Worm (Caenorhabditis elegans) whole organism, L2 larva: ENCODE measurements around the gene B0403.5.

Source experiments
- ZK546.5 ChIP-seq: sonication (generic microtip); optimal IDR thresholded peaks from 2 replicates; lab custom pipeline; 2017; ENCODE audit warnings: missing biosample characterization, missing genetic modification characterization
- egl-27 ChIP-seq: sonication (generic microtip); optimal IDR thresholded peaks from 3 replicates; lab custom pipeline; 2017; ENCODE audit warnings: missing biosample characterization, missing genetic modification reagents, missing genetic modification characterization
- lsy-2 ChIP-seq, 2 experiments: fragments of 150-350 bp in 1 of 2; sonication (generic microtip) in 1 of 2; optimal IDR thresholded peaks; 2 replicates each; lab custom pipeline; 2014 to 2017; ENCODE audit warnings: missing biosample characterization in 2 of 2, missing genetic modification characterization in 2 of 2
- mab-5 ChIP-seq: fragments of 150-350 bp; optimal IDR thresholded peaks from 2 replicates; lab custom pipeline; 2014; ENCODE audit warnings: missing biosample characterization, missing genetic modification characterization
- unc-39 ChIP-seq: fragments of 150-350 bp; optimal IDR thresholded peaks from 2 replicates; lab custom pipeline; 2014; ENCODE audit warnings: missing biosample characterization, missing genetic modification characterization
- unc-62 ChIP-seq: fragments of 150-350 bp; optimal IDR thresholded peaks from 2 replicates; lab custom pipeline; 2014; ENCODE audit warnings: missing biosample characterization, missing genetic modification reagents, missing genetic modification characterization
- ztf-11 ChIP-seq: sonication (generic microtip); optimal IDR thresholded peaks from 2 replicates; lab custom pipeline; 2017; ENCODE audit warnings: missing biosample characterization, missing genetic modification characterization

DNA sequence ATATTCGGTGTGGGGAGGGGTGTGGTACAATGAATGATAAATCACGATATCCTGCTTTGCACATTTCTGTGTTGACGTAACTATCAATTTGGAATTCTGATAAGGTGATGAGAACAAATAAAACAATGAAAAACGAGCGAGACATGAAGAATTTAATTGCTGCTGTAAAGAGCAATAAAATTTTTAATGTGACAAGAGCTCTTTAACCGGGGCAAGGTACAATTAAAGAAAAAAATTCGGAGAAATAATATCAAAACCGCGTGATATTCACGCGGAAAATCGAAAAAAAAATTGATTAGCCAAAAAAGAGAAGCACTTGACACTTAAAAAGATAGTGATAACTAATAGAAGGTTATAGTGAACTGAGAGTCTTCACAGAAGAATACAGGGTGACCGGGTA lies 3.7 kb downstream of the B0403.5 start:
- TF ChIP-seq unc-39 (tag; lab: Kevin White, UChicago) = no peak
- TF ChIP-seq ztf-11 = no peak
- TF ChIP-seq lsy-2 (tag; optimal IDR thresholded peaks at IDR 0.05; lab: Kevin White, UChicago) = no peak
- TF ChIP-seq unc-62 = no peak
- no peak for TF ChIP-seq mab-5
- TF ChIP-seq ZK546.5 (tag; lab: Kevin White, UChicago) = no peak
- TF ChIP-seq egl-27 (tag; lab: Kevin White, UChicago) = no peak
